Fruit fly (Drosophila melanogaster): ENCODE data around the gene Sgs8.

Gene Sgs8

dm6 chr3L:11493090-11493807 lies 15.9 kb downstream of the Sgs8 start (continued):
- TF ChIP-seq Hey (tag; optimal IDR thresholded peaks at IDR 0.05) (no peak), Ada2b (GFP tag; IDR thresholded peaks at IDR 0.05) (no peak), mam (GFP tag; optimal IDR thresholded peaks at IDR 0.05) (no peak), Trl (optimal IDR thresholded peaks at IDR 0.05) (peak; percentile 61 to 72), Trl (GFP tag; optimal IDR thresholded peaks at IDR 0.05) (no peak), so (GFP tag; IDR thresholded peaks at IDR 0.05) (no peak; the same call in 2 of the 3 replicates), CG12769 (tag; optimal IDR thresholded peaks at IDR 0.05) (peak; percentile 71), CG15073 (GFP tag; optimal IDR thresholded peaks at IDR 0.05) (no peak), CG14441 (GFP tag; IDR thresholded peaks at IDR 0.05) (no peak), gt (GFP tag; IDR thresholded peaks at IDR 0.05) (no peak), CG1529 (GFP tag; optimal IDR thresholded peaks at IDR 0.05) (no peak), vfl (GFP tag; optimal IDR thresholded peaks at IDR 0.05) (no peak), Ets65A (GFP tag) (no peak), vvl (GFP tag; IDR thresholded peaks at IDR 0.05) (peak; percentile 61; the same call in 1 of the 2 replicates), hth (optimal IDR thresholded peaks at IDR 0.05) (no peak), CG32767 (GFP tag; IDR thresholded peaks at IDR 0.05) (peak; percentile 8; the same call in 1 of the 2 replicates), CG3065 (GFP tag; optimal IDR thresholded peaks at IDR 0.05) (no peak), wdn (GFP tag; IDR thresholded peaks at IDR 0.05) (no peak), CG13894 (tag; optimal IDR thresholded peaks at IDR 0.05) (peak; percentile 62), amos (GFP tag; IDR thresholded peaks at IDR 0.05; ENCODE audit: partially characterized antibody) (no peak), CG15479 (GFP tag; optimal IDR thresholded peaks at IDR 0.05) (no peak), Bdp1 (GFP tag; optimal IDR thresholded peaks at IDR 0.05) (no peak), hkb (optimal IDR thresholded peaks at IDR 0.05) (no peak), hkb (GFP tag; IDR thresholded peaks at IDR 0.05) (peak; percentile 22; the same call in 1 of the 2 replicates), CG10209 (GFP tag; optimal IDR thresholded peaks at IDR 0.05) (peak; percentile 14), tap (tag; optimal IDR thresholded peaks at IDR 0.05) (no peak), CG8089 (GFP tag; optimal IDR thresholded peaks at IDR 0.05) (no peak), Doc3 (GFP tag; IDR thresholded peaks at IDR 0.05; ENCODE audit: partially characterized antibody) (peak; percentile 14; the same call in 1 of the 3 replicates), kay (GFP tag; optimal IDR thresholded peaks at IDR 0.05) (no peak), Hr3 (GFP tag; optimal IDR thresholded peaks at IDR 0.05) (no peak), CG17912 (GFP tag; optimal IDR thresholded peaks at IDR 0.05) (peak; percentile 49), Fer2 (tag; optimal IDR thresholded peaks at IDR 0.05) (no peak), Poxn (GFP tag; IDR thresholded peaks at IDR 0.05) (no peak), CG3163 (GFP tag; optimal IDR thresholded peaks at IDR 0.05) (peak; percentile 22), CG8388 (GFP tag; optimal IDR thresholded peaks at IDR 0.05) (no peak), tin (GFP tag; optimal IDR thresholded peaks at IDR 0.05) (no peak), Sox100B (GFP tag; optimal IDR thresholded peaks at IDR 0.05) (no peak), abd-A (tag; optimal IDR thresholded peaks at IDR 0.05) (peak; percentile 78), Fer1 (GFP tag; optimal IDR thresholded peaks at IDR 0.05) (peak; percentile 67), Kr (GFP tag; optimal IDR thresholded peaks at IDR 0.05) (no peak), Asciz (GFP tag; optimal IDR thresholded peaks at IDR 0.05) (peak; percentile 23), Nf-YC (tag; optimal IDR thresholded peaks at IDR 0.05) (peak; percentile 40), CG5180 (GFP tag; optimal IDR thresholded peaks at IDR 0.05) (peak; percentile 28), dmrt11E (tag; optimal IDR thresholded peaks at IDR 0.05) (no peak), tgo (GFP tag; IDR thresholded peaks at IDR 0.05) (no peak), Sin3A (optimal IDR thresholded peaks at IDR 0.05) (no peak), CG10543 (GFP tag; optimal IDR thresholded peaks at IDR 0.05) (peak; percentile 34), twi (tag; optimal IDR thresholded peaks at IDR 0.05) (no peak), sd (tag; optimal IDR thresholded peaks at IDR 0.05) (no peak), ap (GFP tag; IDR thresholded peaks at IDR 0.05) (no peak), tio (GFP tag; optimal IDR thresholded peaks at IDR 0.05) (no peak), CG31441 (GFP tag; IDR thresholded peaks at IDR 0.05) (0 out of 2 replicates have a peak, but pooled peaks have one; percentile 9)
